Fruit fly (Drosophila melanogaster) whole organism, embryonic: ENCODE results near the gene CG31999.

Experiments
- Asciz ChIP-seq: fragments of 200-800 bp; sonication (Bioruptor generic); optimal IDR thresholded peaks from 2 replicates; lab custom pipeline; 2017; ENCODE audit warnings: missing biosample characterization, mild to moderate bottlenecking, missing genetic modification characterization, missing genetic modification reagents
- Atf6 ChIP-seq: fragments of 200-800 bp; sonication (Bioruptor generic); IDR thresholded peaks from 2 replicates; pipeline ENCODE4 v1.3.6; 2022; ENCODE audit warnings: missing biosample characterization, missing genetic modification characterization
- B-H2 ChIP-seq: fragments of 200-800 bp; sonication (Bioruptor generic); optimal IDR thresholded peaks from 2 replicates; lab custom pipeline; 2018; ENCODE audit warnings: missing biosample characterization, mild to moderate bottlenecking, missing genetic modification characterization
- C15 ChIP-seq: fragments of 200-800 bp; sonication (Bioruptor generic); IDR thresholded peaks from 3 replicates; pipeline ENCODE4 v1.3.6; 2022; ENCODE audit warnings: missing biosample characterization, missing genetic modification characterization
- CG10147 ChIP-seq: fragments of 200-800 bp; sonication (Bioruptor generic); optimal IDR thresholded peaks from 2 replicates; lab custom pipeline; 2019; ENCODE audit warnings: missing biosample characterization, mild to moderate bottlenecking, missing genetic modification characterization, moderate library complexity
- CG11456 ChIP-seq: fragments of 200-800 bp; sonication (Bioruptor generic); IDR thresholded peaks from 3 replicates; pipeline ENCODE4 v1.3.6; 2022; ENCODE audit warnings: missing biosample characterization, missing genetic modification characterization
- CG11695 ChIP-seq: fragments of 200-800 bp; sonication (Bioruptor generic); IDR thresholded peaks from 3 replicates; pipeline ENCODE4 v1.3.6; 2022; ENCODE audit warnings: missing biosample characterization, missing genetic modification characterization
- CG14965 ChIP-seq: fragments of 200-800 bp; sonication (Bioruptor generic); optimal IDR thresholded peaks from 2 replicates; lab custom pipeline; 2016; ENCODE audit warnings: missing biosample characterization, missing genetic modification characterization, borderline replicate concordance
- CG1529 ChIP-seq: fragments of 200-800 bp; sonication (Bioruptor generic); optimal IDR thresholded peaks from 3 replicates; lab custom pipeline; 2018; ENCODE audit warnings: missing biosample characterization, missing genetic modification characterization
- CG15696 ChIP-seq: fragments of 200-800 bp; sonication (Bioruptor generic); optimal IDR thresholded peaks from 2 replicates; lab custom pipeline; 2019; ENCODE audit warnings: missing biosample characterization, mild to moderate bottlenecking, missing genetic modification characterization, moderate library complexity
- CG1603 ChIP-seq: fragments of 200-800 bp; sonication (Bioruptor generic); optimal IDR thresholded peaks from 2 replicates; lab custom pipeline; 2019; ENCODE audit warnings: missing biosample characterization, mild to moderate bottlenecking, missing genetic modification characterization, moderate library complexity
- CG16779 ChIP-seq: fragments of 200-800 bp; sonication (Bioruptor generic); IDR thresholded peaks from 2 replicates; pipeline ENCODE4 v1.3.6; 2022; ENCODE audit warnings: missing biosample characterization, missing genetic modification characterization
- CG17359 ChIP-seq: fragments of 200-800 bp; sonication (Bioruptor generic); optimal IDR thresholded peaks from 3 replicates; lab custom pipeline; 2018; ENCODE audit warnings: missing biosample characterization, mild to moderate bottlenecking, missing genetic modification characterization, moderate library complexity
- CG2199 ChIP-seq: fragments of 200-800 bp; sonication (Bioruptor generic); IDR thresholded peaks from 3 replicates; pipeline ENCODE4 v1.3.6; 2022; ENCODE audit warnings: missing biosample characterization, missing genetic modification characterization
- CG2889 ChIP-seq: fragments of 200-800 bp; sonication (Bioruptor generic); IDR thresholded peaks from 3 replicates; pipeline ENCODE4 v1.3.6; 2022; ENCODE audit warnings: missing biosample characterization, missing genetic modification characterization
- CG3281 ChIP-seq: fragments of 200-800 bp; sonication (Bioruptor generic); optimal IDR thresholded peaks from 3 replicates; lab custom pipeline; 2017; ENCODE audit warnings: missing biosample characterization, mild to moderate bottlenecking, missing genetic modification characterization
- CG33213 ChIP-seq: fragments of 200-800 bp; sonication (Bioruptor generic); optimal IDR thresholded peaks from 3 replicates; lab custom pipeline; 2016; ENCODE audit warnings: missing biosample characterization, missing genetic modification characterization
- CG3847 ChIP-seq: fragments of 200-800 bp; sonication (Bioruptor generic); IDR thresholded peaks from 2 replicates; pipeline ENCODE4 v1.3.6; 2022; ENCODE audit warnings: missing biosample characterization, missing genetic modification characterization
- CG4282 ChIP-seq: fragments of 200-800 bp; sonication (Bioruptor generic); optimal IDR thresholded peaks from 2 replicates; lab custom pipeline; 2016; ENCODE audit warnings: missing biosample characterization, missing genetic modification characterization
- CG4328 ChIP-seq: fragments of 200-800 bp; sonication (Bioruptor generic); optimal IDR thresholded peaks from 3 replicates; lab custom pipeline; 2017; ENCODE audit warnings: missing biosample characterization, missing genetic modification reagents, missing genetic modification characterization
- CG5180 ChIP-seq: fragments of 200-800 bp; sonication (Bioruptor generic); optimal IDR thresholded peaks from 3 replicates; lab custom pipeline; 2017; ENCODE audit warnings: missing biosample characterization, missing genetic modification characterization, mild to moderate bottlenecking, moderate library complexity, missing genetic modification reagents
- CG6813 ChIP-seq: fragments of 200-800 bp; sonication (Bioruptor generic); optimal IDR thresholded peaks from 2 replicates; lab custom pipeline; 2017; ENCODE audit warnings: missing biosample characterization, missing genetic modification characterization, mild to moderate bottlenecking, moderate library complexity, missing genetic modification reagents
- CG8089 ChIP-seq: fragments of 200-800 bp; sonication (Bioruptor generic); optimal IDR thresholded peaks from 3 replicates; lab custom pipeline; 2016; ENCODE audit warnings: missing biosample characterization, missing genetic modification characterization
- CG8290 ChIP-seq, 3 experiments: fragments of 200-800 bp; sonication (Bioruptor generic); optimal IDR thresholded peaks; 2 replicates each; lab custom pipeline; 2016 to 2019; ENCODE audit warnings: missing biosample characterization in 3 of 3, missing genetic modification characterization in 3 of 3, mild to moderate bottlenecking in 2 of 3, moderate library complexity in 1 of 3
- CG9727 ChIP-seq: fragments of 200-800 bp; sonication (Bioruptor generic); optimal IDR thresholded peaks from 3 replicates; lab custom pipeline; 2017; ENCODE audit warnings: missing biosample characterization, mild to moderate bottlenecking, missing genetic modification characterization
- CG9932 ChIP-seq: fragments of 200-800 bp; sonication (Bioruptor generic); IDR thresholded peaks from 2 replicates; pipeline ENCODE4 v1.3.6; 2022; ENCODE audit warnings: missing biosample characterization, missing genetic modification characterization
- Chrac-16 ChIP-seq: fragments of 200-800 bp; sonication (Bioruptor generic); optimal IDR thresholded peaks from 3 replicates; lab custom pipeline; 2016; ENCODE audit warnings: missing biosample characterization, missing genetic modification characterization
- E2f1 ChIP-seq: fragments of 200-800 bp; sonication (Bioruptor generic); IDR thresholded peaks from 2 replicates; pipeline ENCODE4 v1.3.6; 2022; ENCODE audit warnings: missing biosample characterization, missing genetic modification characterization
- Med ChIP-seq: fragments of 200-800 bp; sonication (Bioruptor generic); peaks from one replicate; lab custom pipeline; 2016; ENCODE audit warnings: missing biosample characterization, missing genetic modification characterization, mild to moderate bottlenecking, inconsistent platforms, moderate library complexity
- Nf-YA ChIP-seq: fragments of 200-800 bp; sonication (Bioruptor generic); IDR thresholded peaks from 2 replicates; pipeline ENCODE4 v1.3.6; 2022; ENCODE audit warnings: missing biosample characterization, missing genetic modification characterization
- Rx ChIP-seq: fragments of 200-800 bp; sonication (Bioruptor generic); IDR thresholded peaks from 2 replicates; pipeline ENCODE4 v1.3.6; 2022; ENCODE audit warnings: missing biosample characterization, missing genetic modification characterization
- Sin3A ChIP-seq: fragments of >200 bp; optimal IDR thresholded peaks from 2 replicates; lab custom pipeline; 2018
- Sry-β ChIP-seq: fragments of 200-800 bp; sonication (Bioruptor generic); optimal IDR thresholded peaks from 2 replicates; lab custom pipeline; 2018; ENCODE audit warnings: missing biosample characterization, mild to moderate bottlenecking, missing genetic modification characterization, moderate library complexity
- Trl ChIP-seq, 3 experiments: fragments of >200 bp in 2 of 3; fragments of 200-800 bp in 1 of 3; sonication (Bioruptor generic) in 1 of 3; optimal IDR thresholded peaks; 2 replicates in 1 of 3; 3 replicates in 2 of 3; lab custom pipeline; 2016 to 2017; ENCODE audit warnings: missing biosample characterization in 1 of 3, missing genetic modification characterization in 1 of 3
- ash1 ChIP-seq: fragments of 200-800 bp; sonication (Bioruptor generic); optimal IDR thresholded peaks from 2 replicates; lab custom pipeline; 2018; ENCODE audit warnings: missing biosample characterization, mild to moderate bottlenecking, missing genetic modification characterization
- bsh ChIP-seq, 2 experiments: fragments of 200-800 bp; sonication (Bioruptor generic); optimal IDR thresholded peaks; 2 replicates each; lab custom pipeline; 2017 to 2018; ENCODE audit warnings: mild to moderate bottlenecking in 2 of 2, missing biosample characterization in 2 of 2, missing genetic modification characterization in 2 of 2, moderate library complexity in 1 of 2
- dan ChIP-seq: fragments of 200-800 bp; sonication (Bioruptor generic); IDR thresholded peaks from 2 replicates; pipeline ENCODE4 v1.3.6; 2022; ENCODE audit warnings: missing biosample characterization, missing genetic modification characterization
- disco-r ChIP-seq: fragments of 200-800 bp; sonication (Bioruptor generic); optimal IDR thresholded peaks from 2 replicates; lab custom pipeline; 2016; ENCODE audit warnings: missing biosample characterization, missing genetic modification characterization
- eve ChIP-seq, 2 experiments: fragments of >200 bp; optimal IDR thresholded peaks; 2 replicates each; lab custom pipeline; 2017; ENCODE audit warnings: missing biosample characterization in 2 of 2, missing genetic modification characterization in 2 of 2
- eyg ChIP-seq: fragments of 200-800 bp; sonication (Bioruptor generic); optimal IDR thresholded peaks from 3 replicates; lab custom pipeline; 2016; ENCODE audit warnings: missing biosample characterization, missing genetic modification characterization
- gce ChIP-seq: fragments of 200-800 bp; sonication (Bioruptor generic); IDR thresholded peaks from 3 replicates; pipeline ENCODE4 v1.3.6; 2022; ENCODE audit warnings: missing biosample characterization, missing genetic modification characterization
- gem ChIP-seq: fragments of 200-800 bp; sonication (Bioruptor generic); optimal IDR thresholded peaks from 2 replicates; lab custom pipeline; 2019; ENCODE audit warnings: missing biosample characterization, mild to moderate bottlenecking, missing genetic modification characterization, moderate library complexity
- insv ChIP-seq, 2 experiments: fragments of 200-800 bp; sonication (Bioruptor generic); optimal IDR thresholded peaks; 3 replicates each; lab custom pipeline; 2016 to 2018; ENCODE audit warnings: missing biosample characterization in 2 of 2, missing genetic modification characterization in 2 of 2
- org-1 ChIP-seq: fragments of 200-800 bp; sonication (Bioruptor generic); optimal IDR thresholded peaks from 2 replicates; lab custom pipeline; 2017; ENCODE audit warnings: missing biosample characterization, missing genetic modification characterization
- psq ChIP-seq: fragments of 200-800 bp; sonication (Bioruptor generic); optimal IDR thresholded peaks from 2 replicates; lab custom pipeline; 2017; ENCODE audit warnings: missing biosample characterization, missing genetic modification characterization
- sna ChIP-seq: fragments of 200-800 bp; sonication (Bioruptor generic); IDR thresholded peaks from 2 replicates; pipeline ENCODE4 v1.3.6; 2022; ENCODE audit warnings: missing biosample characterization, missing genetic modification characterization; ENCODE audit not compliant: partially characterized antibody
- stc ChIP-seq: fragments of 200-800 bp; sonication (Bioruptor generic); IDR thresholded peaks from 2 replicates; pipeline ENCODE4 v1.3.6; 2022; ENCODE audit warnings: missing biosample characterization, missing genetic modification characterization
- sug ChIP-seq: fragments of 200-800 bp; optimal IDR thresholded peaks from 2 replicates; lab custom pipeline; 2019; ENCODE audit warnings: missing biosample characterization, mild to moderate bottlenecking, missing genetic modification characterization, moderate library complexity
- twi ChIP-seq: fragments of 200-800 bp; optimal IDR thresholded peaks from 2 replicates; lab custom pipeline; 2019; ENCODE audit warnings: missing biosample characterization, mild to moderate bottlenecking, missing genetic modification characterization, moderate library complexity

Gene CG31999

DNA sequence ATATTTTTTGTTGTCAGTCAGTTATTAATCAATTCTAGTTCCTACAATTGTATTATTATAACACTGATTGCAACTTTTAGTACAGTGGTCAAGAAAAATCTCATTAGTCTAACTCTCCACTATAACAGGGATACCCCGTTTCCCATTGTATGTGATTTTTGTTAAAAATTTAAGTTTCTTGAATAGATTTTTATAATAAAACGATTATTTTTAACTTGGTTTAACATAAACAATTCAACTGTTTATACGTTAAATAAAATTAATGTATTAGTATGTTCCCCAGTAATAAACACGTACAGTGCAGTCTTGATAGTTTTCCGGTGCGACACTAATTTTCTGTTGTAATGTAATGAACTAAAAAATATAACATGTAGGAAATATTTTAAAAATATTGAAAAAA is 13.3 kb upstream of the CG31999 start:
- TF ChIP-seq twi (tag; lab: Kevin White, UChicago) (no peak), ash1 (no peak), stc (GFP tag; lab: Robert Waterston, UW) (no peak), disco-r (GFP tag; lab: Kevin White, UChicago) (no peak), CG33213 (no peak), Chrac-16 (GFP tag; lab: Kevin White, UChicago) (no peak), CG4282 (GFP tag; lab: Kevin White, UChicago) (no peak), CG4328 (GFP tag; lab: Kevin White, UChicago) (no peak), insv (GFP tag; optimal IDR thresholded peaks at IDR 0.05; lab: Kevin White, UChicago) (no peak), B-H2 (GFP tag; lab: Kevin White, UChicago) (no peak), CG14965 (GFP tag; lab: Kevin White, UChicago) (no peak), CG3847 (no peak), sna (GFP tag; lab: Robert Waterston, UW) (no peak), psq (GFP tag; lab: Kevin White, UChicago) (no peak), eyg (GFP tag; lab: Kevin White, UChicago) (no peak), Sin3A (lab: Kevin White, UChicago) (no peak), Trl (optimal IDR thresholded peaks at IDR 0.05; lab: Kevin White, UChicago) (no peak), Trl (GFP tag; optimal IDR thresholded peaks at IDR 0.05; lab: Kevin White, UChicago) (no peak), CG2889 (GFP tag; lab: Robert Waterston, UW) (no peak)

DNA sequence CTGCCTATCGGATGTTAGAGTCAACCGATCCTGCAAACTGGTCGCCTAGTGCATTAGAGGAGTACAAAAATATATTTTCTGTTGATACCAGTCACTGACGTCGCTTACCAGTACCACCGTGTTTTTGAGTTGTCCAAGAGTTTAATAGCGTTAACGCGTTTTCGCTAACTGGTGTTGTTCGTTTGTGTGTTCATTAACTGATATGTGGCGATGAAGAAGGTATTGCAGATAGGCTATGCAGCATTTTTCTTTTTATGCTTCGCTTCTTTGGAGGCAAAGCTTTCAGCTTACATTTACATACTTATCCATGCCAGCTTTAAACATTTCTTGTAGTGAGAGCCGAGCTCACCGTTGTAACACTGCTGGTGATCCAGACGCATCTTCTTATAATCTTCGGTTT is 10.9 kb upstream of the CG31999 start:
- peak; percentile 88 for TF ChIP-seq CG2199 (GFP tag; lab: Robert Waterston, UW)
- TF ChIP-seq CG8089 (GFP tag; lab: Kevin White, UChicago) = peak; percentile 75
- TF ChIP-seq CG9932 (GFP tag; lab: Robert Waterston, UW) = no peak

DNA sequence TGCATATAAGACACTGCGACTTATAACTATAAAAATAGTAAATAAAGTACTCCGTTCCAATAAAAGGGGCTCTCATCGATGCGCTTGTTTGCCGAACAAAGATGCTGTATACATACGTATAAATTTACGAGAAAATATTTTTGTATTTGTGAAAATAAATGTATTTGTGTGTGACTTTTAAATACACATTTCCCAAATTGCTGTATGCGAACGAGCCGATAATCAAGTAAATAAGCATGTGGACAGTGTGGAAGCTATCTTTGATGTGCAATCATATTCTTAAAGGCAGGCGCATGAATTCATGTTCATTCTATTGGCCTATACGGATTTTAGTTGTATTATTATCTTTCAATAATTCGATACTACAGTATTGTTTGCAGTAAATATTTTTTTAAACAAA is 3.6 kb upstream of the CG31999 start:
- TF ChIP-seq Sry-β (GFP tag; lab: Kevin White, UChicago) (no peak), dan (GFP tag; lab: Robert Waterston, UW) (no peak), bsh (GFP tag; optimal IDR thresholded peaks at IDR 0.05; lab: Kevin White, UChicago) (peak in 1 of 2 experiments; percentile 17), CG1529 (GFP tag; lab: Kevin White, UChicago) (no peak), CG8290 (GFP tag; optimal IDR thresholded peaks at IDR 0.05; lab: Kevin White, UChicago) (no peak), CG8290 (tag; optimal IDR thresholded peaks at IDR 0.05; lab: Kevin White, UChicago) (peak in 1 of 2 experiments; percentile 21), gce (GFP tag; lab: Robert Waterston, UW) (no peak), CG16779 (GFP tag; lab: Robert Waterston, UW) (no peak), Med (GFP tag; lab: Kevin White, UChicago) (peak; percentile 31), CG6813 (no peak), CG3281 (no peak), CG17359 (peak; percentile 21), sug (no peak), Rx (GFP tag; lab: Robert Waterston, UW) (no peak), CG9727 (GFP tag; lab: Kevin White, UChicago) (no peak), eve (GFP tag; optimal IDR thresholded peaks at IDR 0.05; lab: Kevin White, UChicago) (peak in 1 of 2 experiments; percentile 4), Nf-YA (no peak), CG11695 (GFP tag; lab: Robert Waterston, UW) (no peak), CG11456 (GFP tag; lab: Robert Waterston, UW) (no peak), E2f1 (no peak), org-1 (GFP tag; lab: Kevin White, UChicago) (no peak), CG10147 (GFP tag; lab: Kevin White, UChicago) (peak; percentile 6), Asciz (GFP tag; lab: Kevin White, UChicago) (peak; percentile 9), CG15696 (tag; lab: Kevin White, UChicago) (peak; percentile 43), C15 (GFP tag; lab: Robert Waterston, UW) (no peak), Atf6 (no peak), CG5180 (no peak), gem (tag; lab: Kevin White, UChicago) (peak; percentile 6), CG1603 (tag; lab: Kevin White, UChicago) (peak; percentile 5)
